Worm (Caenorhabditis elegans): ENCODE data around the gene denn-4.

ce11 chrIV:1878501-1878900, 45.3 kb upstream of the denn-4 start:
- TF ChIP-seq lin-11 (tag; optimal IDR thresholded peaks at IDR 0.05) (no peak), gmeb-1 (tag; optimal IDR thresholded peaks at IDR 0.05) (no peak), nhr-12 (tag; optimal IDR thresholded peaks at IDR 0.05) (no peak), nhr-11 (tag; optimal IDR thresholded peaks at IDR 0.05) (no peak), fos-1 (tag; optimal IDR thresholded peaks at IDR 0.05) (no peak), zag-1 (tag; optimal IDR thresholded peaks at IDR 0.05) (no peak), blmp-1 (tag; optimal IDR thresholded peaks at IDR 0.05; ENCODE audit: insufficient read depth) (no peak), alr-1 (tag; optimal IDR thresholded peaks at IDR 0.05) (no peak), peb-1 (tag; optimal IDR thresholded peaks at IDR 0.05) (no peak), dmd-4 (tag; optimal IDR thresholded peaks at IDR 0.05) (no peak)
